Fruit fly (Drosophila melanogaster): ENCODE data around the gene Ppi1.

dm6 chr3R:30091795-30092699, 36.9 kb downstream of the Ppi1 start:
- TF ChIP-seq CG8478 (optimal IDR thresholded peaks at IDR 0.05) (no peak), CTCF (optimal IDR thresholded peaks at IDR 0.05) (no peak)

Data from S2 (cell line).